Worm (Caenorhabditis elegans) whole organism, late embryonic: ENCODE measurements around the gene srbc-39.

Experiments
- F13H6.1 ChIP-seq: sonication (generic microtip); optimal IDR thresholded peaks from 2 replicates; lab custom pipeline; 2016; ENCODE audit warnings: missing genetic modification characterization, missing compliant biosample characterization
- K02D7.2 ChIP-seq: sonication (generic microtip); optimal IDR thresholded peaks from 2 replicates; lab custom pipeline; 2017; ENCODE audit warnings: mild to moderate bottlenecking, missing genetic modification characterization, missing compliant biosample characterization
- ahr-1 ChIP-seq: sonication (generic microtip); optimal IDR thresholded peaks from 2 replicates; lab custom pipeline; 2016; ENCODE audit warnings: missing genetic modification characterization, missing compliant biosample characterization
- ceh-18 ChIP-seq: sonication (generic microtip); optimal IDR thresholded peaks from 2 replicates; lab custom pipeline; 2016; ENCODE audit warnings: missing genetic modification characterization, missing compliant biosample characterization
- ceh-19 ChIP-seq: fragments of 200-800 bp; sonication (Bioruptor generic); optimal IDR thresholded peaks from 2 replicates; lab custom pipeline; 2018; ENCODE audit warnings: mild to moderate bottlenecking, missing genetic modification characterization, missing compliant biosample characterization
- ceh-2 ChIP-seq: sonication (generic microtip); optimal IDR thresholded peaks from 2 replicates; lab custom pipeline; 2016; ENCODE audit warnings: missing genotype, missing genetic modification characterization, missing compliant biosample characterization
- ceh-30 ChIP-seq: fragments of 150-350 bp; optimal IDR thresholded peaks from 2 replicates; lab custom pipeline; 2014; ENCODE audit warnings: missing biosample characterization, missing genetic modification characterization
- ceh-45 ChIP-seq: fragments of 200-800 bp; sonication (Bioruptor generic); IDR thresholded peaks from 2 replicates; pipeline ENCODE4 v1.3.6; 2022; ENCODE audit warnings: missing genetic modification reagents, missing genetic modification characterization, missing compliant biosample characterization
- ceh-9 ChIP-seq: sonication (generic microtip); optimal IDR thresholded peaks from 2 replicates; lab custom pipeline; 2016; ENCODE audit warnings: mild to moderate bottlenecking, missing genetic modification characterization, inconsistent platforms, missing compliant biosample characterization
- che-1 ChIP-seq: sonication (generic microtip); optimal IDR thresholded peaks from 2 replicates; lab custom pipeline; 2016; ENCODE audit warnings: mild to moderate bottlenecking, missing genetic modification characterization, missing compliant biosample characterization
- dmd-4 ChIP-seq: sonication (generic microtip); optimal IDR thresholded peaks from 2 replicates; lab custom pipeline; 2016; ENCODE audit warnings: borderline replicate concordance, missing genetic modification characterization, missing compliant biosample characterization
- dve-1 ChIP-seq: sonication (generic microtip); optimal IDR thresholded peaks from 2 replicates; lab custom pipeline; 2017; ENCODE audit warnings: antibody characterized with exemption, mild to moderate bottlenecking, missing genetic modification characterization, missing compliant biosample characterization
- elt-4 ChIP-seq: sonication (generic microtip); optimal IDR thresholded peaks from 2 replicates; lab custom pipeline; 2016; ENCODE audit warnings: missing genetic modification characterization, missing compliant biosample characterization
- eyg-1 ChIP-seq: sonication (generic microtip); optimal IDR thresholded peaks from 2 replicates; lab custom pipeline; 2016; ENCODE audit warnings: missing genotype, missing genetic modification characterization, missing compliant biosample characterization
- fkh-6 ChIP-seq: sonication (generic microtip); optimal IDR thresholded peaks from 2 replicates; lab custom pipeline; 2016; ENCODE audit warnings: missing genetic modification characterization, missing compliant biosample characterization
- hlh-15 ChIP-seq: sonication (generic microtip); optimal IDR thresholded peaks from 2 replicates; lab custom pipeline; 2016; ENCODE audit warnings: missing genetic modification characterization, missing compliant biosample characterization
- hlh-30 ChIP-seq: sonication (generic microtip); optimal IDR thresholded peaks from 2 replicates; lab custom pipeline; 2017; ENCODE audit warnings: antibody characterized with exemption, missing genetic modification characterization, missing compliant biosample characterization; ENCODE audit not compliant: insufficient read depth
- lim-6 ChIP-seq: sonication (generic microtip); optimal IDR thresholded peaks from 2 replicates; lab custom pipeline; 2016; ENCODE audit warnings: missing genetic modification characterization, missing compliant biosample characterization
- lin-11 ChIP-seq: fragments of 200-800 bp; sonication (Bioruptor generic); optimal IDR thresholded peaks from 2 replicates; lab custom pipeline; 2018; ENCODE audit warnings: mild to moderate bottlenecking, missing genetic modification characterization, missing compliant biosample characterization
- nhr-11 ChIP-seq: fragments of 150-350 bp; optimal IDR thresholded peaks from 2 replicates; lab custom pipeline; 2014; ENCODE audit warnings: missing biosample characterization, missing genetic modification characterization
- pax-1 ChIP-seq: fragments of 150-350 bp; optimal IDR thresholded peaks from 2 replicates; lab custom pipeline; 2014; ENCODE audit warnings: missing biosample characterization, missing genetic modification characterization
- pha-4 ChIP-seq: fragments of 150-350 bp; optimal IDR thresholded peaks from 2 replicates; lab custom pipeline; 2018; ENCODE audit warnings: missing biosample characterization, missing genetic modification reagents, missing genetic modification characterization
- rnt-1 ChIP-seq: sonication (generic microtip); optimal IDR thresholded peaks from 2 replicates; lab custom pipeline; 2016; ENCODE audit warnings: missing genetic modification characterization, missing compliant biosample characterization
- sox-2 ChIP-seq: fragments of 200-800 bp; sonication (Bioruptor generic); IDR thresholded peaks from 2 replicates; pipeline ENCODE4 v1.3.6; 2022; ENCODE audit warnings: missing genetic modification reagents, missing genetic modification characterization, missing compliant biosample characterization
- syd-9 ChIP-seq: sonication (generic microtip); optimal IDR thresholded peaks from 2 replicates; lab custom pipeline; 2016; ENCODE audit warnings: mild to moderate bottlenecking, missing genetic modification characterization, moderate library complexity, missing compliant biosample characterization
- tbx-7 ChIP-seq: sonication (generic microtip); optimal IDR thresholded peaks from 2 replicates; lab custom pipeline; 2016; ENCODE audit warnings: missing genotype, missing genetic modification characterization, missing compliant biosample characterization
- ttx-3 ChIP-seq: sonication (generic microtip); optimal IDR thresholded peaks from 2 replicates; lab custom pipeline; 2016; ENCODE audit warnings: missing genetic modification reagents, missing genetic modification characterization, missing compliant biosample characterization
- unc-3 ChIP-seq, 2 experiments: fragments of 200-800 bp in 1 of 2; sonication (Bioruptor generic) in 1 of 2; sonication (generic microtip) in 1 of 2; conservative IDR thresholded peaks in 1 of 2; optimal IDR thresholded peaks in 1 of 2; 2 replicates each; pipeline versions ENCODE4 v1.3.6 to Lab custom; 2016 to 2022; ENCODE audit warnings: missing compliant biosample characterization in 2 of 2, missing genetic modification characterization in 2 of 2, missing genetic modification reagents in 1 of 2
- unc-42 ChIP-seq: sonication (generic microtip); optimal IDR thresholded peaks from 2 replicates; lab custom pipeline; 2016; ENCODE audit warnings: missing genotype, missing genetic modification characterization, missing compliant biosample characterization
- ztf-16 ChIP-seq: sonication (generic microtip); optimal IDR thresholded peaks from 2 replicates; lab custom pipeline; 2017; ENCODE audit warnings: missing genetic modification characterization, missing compliant biosample characterization

Gene srbc-39

DNA sequence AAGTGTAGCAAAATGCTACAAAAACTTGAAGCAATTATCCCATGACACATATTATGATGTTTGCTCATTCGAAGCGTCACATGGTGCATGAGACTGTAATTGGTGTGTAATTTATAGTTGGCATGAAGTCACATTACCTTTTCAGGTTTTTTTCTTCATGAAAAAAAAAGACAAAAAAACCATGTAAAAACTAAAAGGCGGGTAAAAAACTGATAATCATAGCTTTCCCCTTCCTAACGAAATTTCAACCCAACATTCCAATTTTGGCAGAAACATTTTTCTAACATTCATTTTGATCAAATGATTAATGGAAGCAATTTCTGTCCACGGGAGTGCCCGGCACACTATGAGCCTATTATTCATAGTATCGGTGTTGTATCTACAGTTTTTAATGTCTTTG, 39.1 kb downstream of the srbc-39 start, which contains the start of gene sri-4:
sri-4 (plus strand) TSS at position 301 of the 400 bp plus-strand sequence.
- no peak for TF ChIP-seq tbx-7
- TF ChIP-seq dve-1 (tag; lab: Kevin White, UChicago): no peak
- TF ChIP-seq hlh-15 (tag; lab: Kevin White, UChicago): no peak
- no peak for TF ChIP-seq ztf-16 (tag; lab: Kevin White, UChicago)
- TF ChIP-seq ceh-30 (tag; lab: Kevin White, UChicago): no peak
- TF ChIP-seq ceh-9 (tag; lab: Kevin White, UChicago): no peak
- TF ChIP-seq fkh-6 (tag; lab: Kevin White, UChicago): no peak
- no peak for TF ChIP-seq lin-11
- TF ChIP-seq ceh-2: no peak
- TF ChIP-seq ceh-45 (GFP tag; lab: Robert Waterston, UW): no peak
- no peak for TF ChIP-seq nhr-11 (tag; lab: Kevin White, UChicago)
- no peak for TF ChIP-seq che-1
- TF ChIP-seq ahr-1 (tag; lab: Kevin White, UChicago): no peak
- no peak for TF ChIP-seq eyg-1 (tag; lab: Kevin White, UChicago)
- TF ChIP-seq, all 69 proteins: peak for 0

DNA sequence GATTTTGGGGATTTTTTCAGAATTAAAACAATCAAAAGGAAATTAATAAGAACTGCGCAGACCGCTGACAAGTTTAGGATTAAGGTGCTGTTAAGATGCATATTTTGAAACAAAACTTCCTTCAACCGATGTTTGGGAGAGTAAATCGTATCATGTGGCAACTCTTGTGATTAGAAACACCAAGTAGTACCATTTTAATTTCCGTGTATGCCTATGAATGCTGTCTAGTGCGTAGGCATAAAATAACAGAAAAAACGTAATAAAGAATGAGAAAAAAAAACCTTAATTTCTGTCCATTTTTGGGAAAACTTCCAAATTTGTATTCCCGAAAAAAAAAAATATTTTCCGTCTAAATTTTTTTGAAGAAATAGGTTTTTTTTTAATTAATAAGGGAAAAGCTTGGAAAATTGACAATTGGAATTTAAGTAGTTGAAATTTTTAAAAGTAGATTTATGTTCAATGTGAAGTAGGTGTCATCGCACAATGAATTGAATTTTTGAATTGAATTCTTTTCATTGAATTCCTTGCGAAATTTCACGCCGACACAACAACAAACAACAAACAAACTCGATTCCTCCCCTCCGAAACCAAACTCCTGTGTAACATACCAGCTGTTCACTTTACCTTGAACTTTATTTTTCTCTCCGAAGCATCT, 43.9 kb downstream of the srbc-39 start, which contains the start of the genes str-262 and srp-1:
str-262 (minus strand) TSS at position 101 of the 655 bp plus-strand sequence.
srp-1 (plus strand) TSS at position 605 of the 655 bp plus-strand sequence.
- no peak for TF ChIP-seq ceh-18 (tag; lab: Kevin White, UChicago)
- TF ChIP-seq pha-4 (tag; lab: Kevin White, UChicago): no peak
- TF ChIP-seq unc-3 (GFP tag; conservative IDR thresholded peaks at IDR 0.05; lab: Robert Waterston, UW): no peak
- TF ChIP-seq unc-3 (tag; optimal IDR thresholded peaks at IDR 0.05; lab: Kevin White, UChicago): no peak
- no peak for TF ChIP-seq rnt-1 (tag; lab: Kevin White, UChicago)
- no peak for TF ChIP-seq elt-4 (tag; lab: Kevin White, UChicago)
- TF ChIP-seq K02D7.2: no peak
- no peak for TF ChIP-seq dve-1 (tag; lab: Kevin White, UChicago)
- no peak for TF ChIP-seq lim-6 (tag; lab: Kevin White, UChicago)
- no peak for TF ChIP-seq ztf-16 (tag; lab: Kevin White, UChicago)
- no peak for TF ChIP-seq pax-1 (tag; lab: Kevin White, UChicago)

DNA sequence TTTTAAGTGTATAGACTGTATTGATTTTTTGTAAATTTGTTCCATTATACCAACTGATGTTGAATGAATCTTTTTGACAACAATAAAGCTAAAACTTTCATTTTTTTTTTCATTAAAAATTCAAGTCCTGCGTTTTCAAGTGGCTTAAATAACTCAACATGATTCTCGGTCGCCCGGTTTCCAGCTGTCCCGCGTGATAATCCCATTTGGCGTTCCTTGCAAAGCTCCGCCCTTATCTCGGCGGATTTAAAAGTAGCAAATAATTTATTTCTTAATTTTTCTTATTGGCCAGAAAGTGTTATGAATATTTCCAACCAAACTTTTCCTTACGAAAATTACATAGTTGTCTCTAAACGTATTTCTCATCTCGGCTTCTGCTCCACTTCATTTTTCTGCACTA, 47.3 kb downstream of the srbc-39 start, which contains the start of gene str-20:
str-20 (plus strand) TSS at position 301 of the 400 bp plus-strand sequence.
- no peak for TF ChIP-seq ceh-19
- no peak for TF ChIP-seq dmd-4 (tag; lab: Kevin White, UChicago)
- no peak for TF ChIP-seq sox-2 (GFP tag; lab: Robert Waterston, UW)
- no peak for TF ChIP-seq syd-9
- TF ChIP-seq ztf-16 (tag; lab: Kevin White, UChicago): no peak
- no peak for TF ChIP-seq unc-42 (tag; lab: Kevin White, UChicago)
- no peak for TF ChIP-seq hlh-30 (tag; lab: Kevin White, UChicago)
- TF ChIP-seq ttx-3 (tag; lab: Kevin White, UChicago): no peak
- no peak for TF ChIP-seq ceh-45 (GFP tag; lab: Robert Waterston, UW)
- no peak for TF ChIP-seq unc-3 (GFP tag; conservative IDR thresholded peaks at IDR 0.05; lab: Robert Waterston, UW)
- TF ChIP-seq unc-3 (tag; optimal IDR thresholded peaks at IDR 0.05; lab: Kevin White, UChicago): no peak
- TF ChIP-seq ceh-18 (tag; lab: Kevin White, UChicago): no peak
- no peak for TF ChIP-seq F13H6.1 (tag; lab: Kevin White, UChicago)
- TF ChIP-seq pha-4 (tag; lab: Kevin White, UChicago): no peak
- TF ChIP-seq, all 69 proteins: peak for 0
